Worm (Caenorhabditis elegans) whole organism, late embryonic: ENCODE measurements around the gene srz-1.

Experiments used
- C08G9.2 ChIP-seq: sonication (generic microtip); optimal IDR thresholded peaks from 2 replicates; lab custom pipeline; 2016; ENCODE audit warnings: mild to moderate bottlenecking, missing genetic modification characterization, moderate library complexity, missing compliant biosample characterization
- K02D7.2 ChIP-seq: sonication (generic microtip); optimal IDR thresholded peaks from 2 replicates; lab custom pipeline; 2017; ENCODE audit warnings: mild to moderate bottlenecking, missing genetic modification characterization, missing compliant biosample characterization
- K09A11.1 ChIP-seq: sonication (generic microtip); optimal IDR thresholded peaks from 2 replicates; lab custom pipeline; 2017; ENCODE audit warnings: antibody characterized with exemption, mild to moderate bottlenecking, missing genetic modification characterization, missing compliant biosample characterization; ENCODE audit not compliant: insufficient read depth
- T23F11.4 ChIP-seq: fragments of 200-800 bp; sonication (Bioruptor generic); optimal IDR thresholded peaks from 2 replicates; lab custom pipeline; 2018; ENCODE audit warnings: mild to moderate bottlenecking, missing genetic modification characterization, missing compliant biosample characterization
- ahr-1 ChIP-seq: sonication (generic microtip); optimal IDR thresholded peaks from 2 replicates; lab custom pipeline; 2016; ENCODE audit warnings: missing genetic modification characterization, missing compliant biosample characterization
- ceh-14 ChIP-seq: sonication (generic microtip); optimal IDR thresholded peaks from 2 replicates; lab custom pipeline; 2016; ENCODE audit warnings: missing genotype, missing genetic modification characterization, missing compliant biosample characterization
- ceh-18 ChIP-seq: sonication (generic microtip); optimal IDR thresholded peaks from 2 replicates; lab custom pipeline; 2016; ENCODE audit warnings: missing genetic modification characterization, missing compliant biosample characterization
- ceh-24 ChIP-seq: sonication (generic microtip); optimal IDR thresholded peaks from 2 replicates; lab custom pipeline; 2016; ENCODE audit warnings: mild to moderate bottlenecking, missing genetic modification characterization, missing compliant biosample characterization
- ceh-30 ChIP-seq: fragments of 150-350 bp; optimal IDR thresholded peaks from 2 replicates; lab custom pipeline; 2014; ENCODE audit warnings: missing biosample characterization, missing genetic modification characterization
- ceh-45 ChIP-seq: fragments of 200-800 bp; sonication (Bioruptor generic); IDR thresholded peaks from 2 replicates; pipeline ENCODE4 v1.3.6; 2022; ENCODE audit warnings: missing genetic modification reagents, missing genetic modification characterization, missing compliant biosample characterization
- che-1 ChIP-seq: sonication (generic microtip); optimal IDR thresholded peaks from 2 replicates; lab custom pipeline; 2016; ENCODE audit warnings: mild to moderate bottlenecking, missing genetic modification characterization, missing compliant biosample characterization
- dve-1 ChIP-seq: sonication (generic microtip); optimal IDR thresholded peaks from 2 replicates; lab custom pipeline; 2017; ENCODE audit warnings: antibody characterized with exemption, mild to moderate bottlenecking, missing genetic modification characterization, missing compliant biosample characterization
- elt-4 ChIP-seq: sonication (generic microtip); optimal IDR thresholded peaks from 2 replicates; lab custom pipeline; 2016; ENCODE audit warnings: missing genetic modification characterization, missing compliant biosample characterization
- ets-4 ChIP-seq: sonication (generic microtip); optimal IDR thresholded peaks from 2 replicates; lab custom pipeline; 2016; ENCODE audit warnings: missing genetic modification characterization, missing compliant biosample characterization
- eyg-1 ChIP-seq: sonication (generic microtip); optimal IDR thresholded peaks from 2 replicates; lab custom pipeline; 2016; ENCODE audit warnings: missing genotype, missing genetic modification characterization, missing compliant biosample characterization
- fax-1 ChIP-seq: sonication (generic microtip); optimal IDR thresholded peaks from 2 replicates; lab custom pipeline; 2016; ENCODE audit warnings: missing genotype, missing genetic modification characterization, missing compliant biosample characterization
- gmeb-2 ChIP-seq: sonication (generic microtip); optimal IDR thresholded peaks from 2 replicates; lab custom pipeline; 2016; ENCODE audit warnings: missing genetic modification characterization, inconsistent platforms, missing compliant biosample characterization
- hlh-15 ChIP-seq: sonication (generic microtip); optimal IDR thresholded peaks from 2 replicates; lab custom pipeline; 2016; ENCODE audit warnings: missing genetic modification characterization, missing compliant biosample characterization
- hlh-30 ChIP-seq: sonication (generic microtip); optimal IDR thresholded peaks from 2 replicates; lab custom pipeline; 2017; ENCODE audit warnings: antibody characterized with exemption, missing genetic modification characterization, missing compliant biosample characterization; ENCODE audit not compliant: insufficient read depth
- hlh-6 ChIP-seq: sonication (generic microtip); optimal IDR thresholded peaks from 2 replicates; lab custom pipeline; 2016; ENCODE audit warnings: missing genotype, missing genetic modification characterization, missing compliant biosample characterization
- hlh-8 ChIP-seq: sonication (generic microtip); optimal IDR thresholded peaks from 2 replicates; lab custom pipeline; 2016; ENCODE audit warnings: missing genotype, missing genetic modification characterization, missing compliant biosample characterization
- madf-2 ChIP-seq: sonication (generic microtip); optimal IDR thresholded peaks from 2 replicates; lab custom pipeline; 2017; ENCODE audit warnings: missing genetic modification characterization, missing compliant biosample characterization
- nfya-1 ChIP-seq: sonication (generic microtip); optimal IDR thresholded peaks from 2 replicates; lab custom pipeline; 2017; ENCODE audit warnings: missing genetic modification characterization, mild to moderate bottlenecking, missing compliant biosample characterization, antibody characterized with exemption, moderate library complexity
- nhr-11 ChIP-seq: fragments of 150-350 bp; optimal IDR thresholded peaks from 2 replicates; lab custom pipeline; 2014; ENCODE audit warnings: missing biosample characterization, missing genetic modification characterization
- nhr-232 ChIP-seq: sonication (generic microtip); optimal IDR thresholded peaks from 2 replicates; lab custom pipeline; 2016; ENCODE audit warnings: missing genetic modification characterization, missing compliant biosample characterization
- npax-4 ChIP-seq: sonication (generic microtip); optimal IDR thresholded peaks from 2 replicates; lab custom pipeline; 2016; ENCODE audit warnings: missing genetic modification characterization, missing compliant biosample characterization
- odd-2 ChIP-seq: sonication (generic microtip); optimal IDR thresholded peaks from 2 replicates; lab custom pipeline; 2017; ENCODE audit warnings: antibody characterized with exemption, mild to moderate bottlenecking, missing genetic modification characterization, missing compliant biosample characterization
- pax-1 ChIP-seq: fragments of 150-350 bp; optimal IDR thresholded peaks from 2 replicates; lab custom pipeline; 2014; ENCODE audit warnings: missing biosample characterization, missing genetic modification characterization
- pha-4 ChIP-seq: fragments of 150-350 bp; optimal IDR thresholded peaks from 2 replicates; lab custom pipeline; 2018; ENCODE audit warnings: missing biosample characterization, missing genetic modification reagents, missing genetic modification characterization
- pros-1 ChIP-seq: fragments of 150-350 bp; optimal IDR thresholded peaks from 2 replicates; lab custom pipeline; 2014; ENCODE audit warnings: missing biosample characterization, missing genetic modification reagents, missing genetic modification characterization
- ref-2 ChIP-seq: sonication (generic microtip); optimal IDR thresholded peaks from 2 replicates; lab custom pipeline; 2016; ENCODE audit warnings: missing genetic modification characterization, missing compliant biosample characterization
- rnt-1 ChIP-seq: sonication (generic microtip); optimal IDR thresholded peaks from 2 replicates; lab custom pipeline; 2016; ENCODE audit warnings: missing genetic modification characterization, missing compliant biosample characterization
- sox-2 ChIP-seq: fragments of 200-800 bp; sonication (Bioruptor generic); IDR thresholded peaks from 2 replicates; pipeline ENCODE4 v1.3.6; 2022; ENCODE audit warnings: missing genetic modification reagents, missing genetic modification characterization, missing compliant biosample characterization
- sox-4 ChIP-seq: sonication (generic microtip); optimal IDR thresholded peaks from 2 replicates; lab custom pipeline; 2017; ENCODE audit warnings: mild to moderate bottlenecking, missing genetic modification characterization, inconsistent platforms, missing compliant biosample characterization
- syd-9 ChIP-seq: sonication (generic microtip); optimal IDR thresholded peaks from 2 replicates; lab custom pipeline; 2016; ENCODE audit warnings: mild to moderate bottlenecking, missing genetic modification characterization, moderate library complexity, missing compliant biosample characterization
- tbx-7 ChIP-seq: sonication (generic microtip); optimal IDR thresholded peaks from 2 replicates; lab custom pipeline; 2016; ENCODE audit warnings: missing genotype, missing genetic modification characterization, missing compliant biosample characterization
- ttx-3 ChIP-seq: sonication (generic microtip); optimal IDR thresholded peaks from 2 replicates; lab custom pipeline; 2016; ENCODE audit warnings: missing genetic modification reagents, missing genetic modification characterization, missing compliant biosample characterization
- unc-42 ChIP-seq: sonication (generic microtip); optimal IDR thresholded peaks from 2 replicates; lab custom pipeline; 2016; ENCODE audit warnings: missing genotype, missing genetic modification characterization, missing compliant biosample characterization
- unc-86 ChIP-seq: sonication (generic microtip); optimal IDR thresholded peaks from 2 replicates; lab custom pipeline; 2016; ENCODE audit warnings: missing genetic modification characterization, missing compliant biosample characterization
- ztf-16 ChIP-seq: sonication (generic microtip); optimal IDR thresholded peaks from 2 replicates; lab custom pipeline; 2017; ENCODE audit warnings: missing genetic modification characterization, missing compliant biosample characterization

Gene srz-1

ce11 chrV:16638204-16638603 is 37.4 kb upstream of the srz-1 start, which contains the start of gene srw-76:
TSS of gene srw-76 (minus strand) at chrV:16638304.
- TF ChIP-seq T23F11.4 (GFP tag; lab: Kevin White, UChicago) (no peak), npax-4 (tag; lab: Kevin White, UChicago) (no peak), hlh-15 (tag; lab: Kevin White, UChicago) (no peak), tbx-7 (tag; lab: Kevin White, UChicago) (no peak)

ce11 chrV:16640366-16640765 is 35.3 kb upstream of the srz-1 start:
- no peak for TF ChIP-seq gmeb-2
- no peak for TF ChIP-seq npax-4 (tag; lab: Kevin White, UChicago)
- TF ChIP-seq fax-1 (tag; lab: Kevin White, UChicago), result no peak
- no peak for TF ChIP-seq sox-2 (GFP tag; lab: Robert Waterston, UW)
- no peak for TF ChIP-seq ceh-24 (tag; lab: Kevin White, UChicago)
- TF ChIP-seq ahr-1, result no peak
- TF ChIP-seq rnt-1 (tag; lab: Kevin White, UChicago), result no peak
- no peak for TF ChIP-seq ceh-45
- TF ChIP-seq pha-4 (tag; lab: Kevin White, UChicago), result no peak
- no peak for TF ChIP-seq unc-42
- no peak for TF ChIP-seq pros-1
- TF ChIP-seq K09A11.1 (tag; lab: Kevin White, UChicago), result no peak
- no peak for TF ChIP-seq syd-9 (tag; lab: Kevin White, UChicago)
- no peak for TF ChIP-seq sox-4 (tag; lab: Kevin White, UChicago)
- no peak for TF ChIP-seq ets-4 (tag; lab: Kevin White, UChicago)
- no peak for TF ChIP-seq hlh-6 (tag; lab: Kevin White, UChicago)
- TF ChIP-seq che-1 (tag; lab: Kevin White, UChicago), result no peak
- TF ChIP-seq nhr-11 (tag; lab: Kevin White, UChicago), result no peak
- TF ChIP-seq pax-1 (tag; lab: Kevin White, UChicago), result no peak
- no peak for TF ChIP-seq nfya-1 (tag; lab: Kevin White, UChicago)
- TF ChIP-seq, all 69 proteins: peak for 0

ce11 chrV:16643558-16643957 is 32.1 kb upstream of the srz-1 start, which contains the start of gene srw-77:
TSS of gene srw-77 (minus strand) at chrV:16643658.
- no peak for TF ChIP-seq ztf-16 (tag; lab: Kevin White, UChicago)
- no peak for TF ChIP-seq ceh-30
- TF ChIP-seq madf-2 (tag; lab: Kevin White, UChicago), result no peak
- no peak for TF ChIP-seq K02D7.2 (tag; lab: Kevin White, UChicago)
- TF ChIP-seq nhr-11 (tag; lab: Kevin White, UChicago), result no peak

- TF ChIP-seq hlh-8 (tag; lab: Kevin White, UChicago) (no peak), nhr-232 (tag; lab: Kevin White, UChicago) (no peak), ceh-18 (tag; lab: Kevin White, UChicago) (no peak), dve-1 (tag; lab: Kevin White, UChicago) (no peak), ceh-24 (tag; lab: Kevin White, UChicago) (no peak), elt-4 (tag; lab: Kevin White, UChicago) (no peak), ahr-1 (no peak), ets-4 (tag; lab: Kevin White, UChicago) (no peak), odd-2 (no peak), ttx-3 (no peak), ceh-45 (no peak), C08G9.2 (no peak), ref-2 (no peak), hlh-30 (tag; lab: Kevin White, UChicago) (no peak), eyg-1 (tag; lab: Kevin White, UChicago) (no peak), ceh-14 (tag; lab: Kevin White, UChicago) (no peak), unc-86 (tag; lab: Kevin White, UChicago) (no peak), ceh-30 (no peak)
Measured at ce11 chrV:16645201-16645940, 30.3 kb upstream of the srz-1 start, which contains the start of gene W06G6.17. TSS of gene W06G6.17 (minus strand) at chrV:16645251.
